Worm (Caenorhabditis elegans): Measurements from ENCODE around the gene srh-135.

srh-135 gene

DNA sequence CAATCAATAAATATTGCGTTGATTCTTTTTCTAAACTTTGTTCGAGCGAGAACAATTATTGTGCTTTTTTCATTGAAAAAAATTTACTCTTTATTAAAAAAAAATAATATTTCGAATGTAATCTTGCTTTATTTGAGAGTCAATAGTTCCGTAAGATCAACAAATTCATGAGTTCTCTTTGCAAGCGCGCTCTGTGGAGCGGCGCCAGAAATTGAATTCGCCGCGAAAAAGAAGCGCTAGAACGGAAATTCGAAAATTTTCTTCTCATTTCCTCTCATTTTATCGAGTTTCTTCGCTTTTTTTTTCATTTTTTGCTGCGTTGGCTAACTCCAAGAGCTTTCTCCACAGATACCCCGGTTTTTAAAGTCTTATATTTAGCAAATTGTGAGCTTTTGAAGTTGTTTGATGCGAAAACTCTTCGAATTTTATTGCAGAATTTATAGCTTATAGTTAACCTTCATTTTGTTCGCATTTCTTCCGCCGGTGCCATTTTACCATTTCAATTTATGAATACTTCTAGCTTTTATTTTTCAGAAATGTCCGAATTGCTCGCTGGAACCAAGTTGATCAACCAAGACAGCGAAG, 29.7 kb downstream of the srh-135 start, which contains the start of gene R05H5.3 (continued):
- TF ChIP-seq nhr-11 (tag; optimal IDR thresholded peaks at IDR 0.05) (no peak), gmeb-1 (tag; optimal IDR thresholded peaks at IDR 0.05) (peak; percentile 74), mdl-1 (tag; optimal IDR thresholded peaks at IDR 0.05) (no peak)

DNA sequence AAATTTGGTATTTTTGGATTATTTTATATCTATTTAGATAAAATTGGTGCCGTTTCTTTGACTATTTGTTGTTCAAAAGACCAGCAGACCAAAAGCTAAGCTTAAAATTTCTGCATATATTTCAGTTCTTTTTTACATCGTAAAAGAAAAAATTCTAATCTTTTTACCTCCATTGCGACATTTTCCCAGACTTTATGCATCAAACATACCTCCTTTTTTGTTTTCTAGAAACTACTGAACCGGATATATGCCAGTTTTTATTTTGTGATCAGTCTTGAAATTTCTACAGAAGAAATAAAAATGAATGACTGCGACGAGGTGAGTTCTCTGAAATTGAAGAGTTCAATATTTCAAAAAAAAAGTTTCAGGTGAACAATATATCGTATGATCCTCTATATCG, 32.3 kb downstream of the srh-135 start, which contains the start of gene srb-6:
Gene srb-6 (plus strand): TSS at position 301 of the 400 bp plus-strand sequence.
- no peak for TF ChIP-seq mab-5 (tag; optimal IDR thresholded peaks at IDR 0.05)
- TF ChIP-seq nhr-11 (tag; optimal IDR thresholded peaks at IDR 0.05): no peak
- no peak for TF ChIP-seq C34F6.9 (tag; optimal IDR thresholded peaks at IDR 0.05)
- no peak for TF ChIP-seq zag-1 (tag; optimal IDR thresholded peaks at IDR 0.05)
- no peak for TF ChIP-seq nhr-10 (tag; optimal IDR thresholded peaks at IDR 0.05)
- TF ChIP-seq F13H6.1 (tag; optimal IDR thresholded peaks at IDR 0.05): no peak
- TF ChIP-seq peb-1 (tag; optimal IDR thresholded peaks at IDR 0.05): no peak
- no peak for TF ChIP-seq nhr-237 (tag; optimal IDR thresholded peaks at IDR 0.05)
- no peak for TF ChIP-seq unc-55 (GFP tag; optimal IDR thresholded peaks at IDR 0.05)
- TF ChIP-seq nhr-23 (tag; optimal IDR thresholded peaks at IDR 0.05): no peak
- no peak for TF ChIP-seq alr-1 (tag; optimal IDR thresholded peaks at IDR 0.05)
- no peak for TF ChIP-seq crh-2 (tag; optimal IDR thresholded peaks at IDR 0.05)
- no peak for TF ChIP-seq ztf-11 (tag; optimal IDR thresholded peaks at IDR 0.05)
- no peak for TF ChIP-seq nhr-77 (tag; optimal IDR thresholded peaks at IDR 0.05)

- no peak for TF ChIP-seq ceh-82 (tag; optimal IDR thresholded peaks at IDR 0.05)
- no peak for TF ChIP-seq R02D3.7 (tag; optimal IDR thresholded peaks at IDR 0.05)
- no peak for TF ChIP-seq nhr-6 (tag; optimal IDR thresholded peaks at IDR 0.05)
- TF ChIP-seq aly-2 (tag; optimal IDR thresholded peaks at IDR 0.05): no peak
- no peak for TF ChIP-seq Y55F3AM.14 (GFP tag; optimal IDR thresholded peaks at IDR 0.05)
- no peak for TF ChIP-seq skn-1 (tag; optimal IDR thresholded peaks at IDR 0.05)
- no peak for TF ChIP-seq nhr-21 (tag; optimal IDR thresholded peaks at IDR 0.05)
- no peak for TF ChIP-seq gmeb-1 (tag; optimal IDR thresholded peaks at IDR 0.05)
- TF ChIP-seq nhr-11 (tag; optimal IDR thresholded peaks at IDR 0.05): no peak
- TF ChIP-seq peb-1 (tag; optimal IDR thresholded peaks at IDR 0.05): no peak
- no peak for TF ChIP-seq ceh-16 (tag; optimal IDR thresholded peaks at IDR 0.05)
Measured at ce11 chrII:10192207-10192606, 34.7 kb downstream of the srh-135 start, which contains the start of gene R05H5.7. TSS of gene R05H5.7 (plus strand) at chrII:10192507.

DNA sequence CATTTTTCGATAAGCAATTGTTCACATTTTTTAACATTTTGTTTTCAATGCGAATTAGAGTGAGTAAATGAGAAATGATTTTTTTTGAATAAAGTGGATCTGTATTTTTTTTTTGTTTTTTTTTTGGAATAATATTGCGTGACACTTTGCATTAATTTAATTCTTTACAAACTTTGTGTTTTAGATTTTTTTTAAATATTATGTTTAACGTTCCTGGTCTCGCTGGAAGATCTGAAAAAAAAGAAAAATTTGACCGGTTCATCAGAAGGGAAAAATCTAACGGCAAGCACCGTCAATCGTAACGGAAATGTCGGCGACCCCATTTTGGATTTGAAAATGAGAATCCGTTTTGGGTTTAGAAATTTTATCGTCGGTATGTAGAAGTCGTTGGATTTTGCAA, 37.6 kb downstream of the srh-135 start, which contains the start of gene cdc-25.4:
Gene cdc-25.4 (minus strand): TSS at position 101 of the 400 bp plus-strand sequence.
- TF ChIP-seq F13H6.1 (tag; optimal IDR thresholded peaks at IDR 0.05) (no peak), unc-62 (GFP tag; optimal IDR thresholded peaks at IDR 0.05) (no peak)

DNA sequence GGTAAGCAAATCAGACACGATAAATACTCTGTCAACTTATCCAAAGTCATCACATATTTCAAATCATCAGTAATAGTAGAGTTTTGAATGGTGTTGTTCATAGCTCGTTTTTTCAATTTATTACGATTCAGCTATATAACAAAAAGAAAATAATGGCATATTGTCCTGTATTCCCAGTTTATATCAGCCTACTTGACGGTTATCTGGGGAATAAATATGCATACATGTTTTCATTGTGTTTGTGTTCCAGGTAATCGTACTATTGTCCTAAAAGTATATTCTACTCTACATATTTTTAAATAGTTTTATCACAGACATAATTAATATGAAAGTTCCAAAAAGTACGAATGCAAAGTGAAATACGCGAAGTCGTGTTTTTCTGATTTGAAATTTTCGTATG, 39.1 kb downstream of the srh-135 start, which contains the start of gene srd-2:
Gene srd-2 (minus strand): TSS at position 101 of the 400 bp plus-strand sequence.
- TF ChIP-seq sem-4 (tag; optimal IDR thresholded peaks at IDR 0.05) (no peak), ztf-4 (tag; optimal IDR thresholded peaks at IDR 0.05) (no peak), egl-27 (tag; optimal IDR thresholded peaks at IDR 0.05) (no peak), ceh-16 (tag; optimal IDR thresholded peaks at IDR 0.05) (no peak), snpc-4 (tag; optimal IDR thresholded peaks at IDR 0.05) (no peak), ztf-11 (tag; optimal IDR thresholded peaks at IDR 0.05) (no peak), ZK546.5 (tag; optimal IDR thresholded peaks at IDR 0.05) (no peak), nhr-6 (tag; optimal IDR thresholded peaks at IDR 0.05) (no peak), mdl-1 (tag; optimal IDR thresholded peaks at IDR 0.05) (no peak), mbf-1 (tag; optimal IDR thresholded peaks at IDR 0.05) (no peak), sma-3 (GFP tag; optimal IDR thresholded peaks at IDR 0.05) (no peak), lin-13 (GFP tag; optimal IDR thresholded peaks at IDR 0.05) (no peak), fos-1 (tag; optimal IDR thresholded peaks at IDR 0.05) (no peak), F13H6.1 (tag; optimal IDR thresholded peaks at IDR 0.05) (no peak)

DNA sequence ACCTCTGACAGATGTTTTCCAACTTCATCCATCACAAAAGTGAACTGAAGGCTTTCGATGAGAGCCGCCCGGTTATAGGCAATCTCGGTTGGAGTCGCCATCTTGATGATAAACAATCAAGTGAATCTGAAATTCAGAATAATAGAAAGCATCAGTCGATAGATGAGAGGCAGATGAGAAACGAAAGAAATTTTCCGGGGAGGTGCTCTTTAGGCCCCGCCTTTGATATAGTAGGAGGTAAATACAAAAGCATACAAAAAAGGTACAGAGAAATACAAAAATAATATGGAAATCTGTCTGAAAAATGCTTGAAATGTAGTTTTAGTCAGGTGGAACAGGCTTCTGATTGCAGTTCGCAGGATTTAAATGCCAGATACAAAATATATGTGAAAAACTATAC, 44.3 kb downstream of the srh-135 start, which contains the start of gene srd-1:
Gene srd-1 (minus strand): TSS at position 101 of the 400 bp plus-strand sequence.
- TF ChIP-seq ceh-16 (tag; optimal IDR thresholded peaks at IDR 0.05) (no peak), sma-3 (GFP tag; optimal IDR thresholded peaks at IDR 0.05) (no peak), gmeb-1 (tag; optimal IDR thresholded peaks at IDR 0.05) (no peak), ZK546.5 (tag; optimal IDR thresholded peaks at IDR 0.05) (no peak), egl-27 (tag; optimal IDR thresholded peaks at IDR 0.05) (no peak), lin-39 (tag; optimal IDR thresholded peaks at IDR 0.05) (no peak), dmd-4 (tag; optimal IDR thresholded peaks at IDR 0.05) (no peak), blmp-1 (tag; optimal IDR thresholded peaks at IDR 0.05; ENCODE audit: insufficient read depth) (no peak), lsy-2 (tag; optimal IDR thresholded peaks at IDR 0.05) (no peak), unc-39 (tag; optimal IDR thresholded peaks at IDR 0.05) (no peak), elt-3 (tag; optimal IDR thresholded peaks at IDR 0.05) (no peak), ztf-4 (tag; optimal IDR thresholded peaks at IDR 0.05) (no peak), R02D3.7 (tag; optimal IDR thresholded peaks at IDR 0.05) (no peak), mbf-1 (tag; optimal IDR thresholded peaks at IDR 0.05) (no peak), unc-62 (GFP tag; optimal IDR thresholded peaks at IDR 0.05) (no peak), snpc-4 (tag; optimal IDR thresholded peaks at IDR 0.05) (no peak), alr-1 (tag; optimal IDR thresholded peaks at IDR 0.05) (no peak), nhr-10 (tag; optimal IDR thresholded peaks at IDR 0.05) (no peak), Y55F3AM.14 (GFP tag; optimal IDR thresholded peaks at IDR 0.05) (no peak)

Measured in whole organism, L2 larva.